Fruit fly (Drosophila melanogaster): ENCODE measurements around the gene CG17738.

DNA sequence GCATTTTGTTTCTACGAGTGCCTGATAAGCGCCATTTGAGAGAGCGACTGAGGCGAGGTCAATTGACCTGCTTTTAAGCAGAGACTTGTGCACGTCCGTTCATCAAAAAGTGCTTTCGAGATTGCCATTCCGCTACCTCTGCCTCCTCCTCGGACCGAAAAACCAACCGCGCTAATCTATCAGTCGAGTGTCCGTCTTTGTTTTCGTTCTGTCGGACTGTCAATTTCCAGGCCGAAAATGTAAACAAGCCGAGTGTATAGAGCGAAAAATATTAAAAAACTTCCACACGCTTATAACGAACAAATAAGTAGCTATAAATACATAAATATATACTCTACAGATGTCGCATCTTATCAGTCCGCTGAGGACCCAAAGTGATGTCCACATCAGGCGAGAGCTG, 11.7 kb upstream of the CG17738 start:
- no peak for TF ChIP-seq psq (optimal IDR thresholded peaks at IDR 0.05)
- TF ChIP-seq Myc (optimal IDR thresholded peaks at IDR 0.05) = no peak
- TF ChIP-seq h (optimal IDR thresholded peaks at IDR 0.05) = no peak
- TF ChIP-seq ttk (optimal IDR thresholded peaks at IDR 0.05) = no peak
